Fruit fly (Drosophila melanogaster) whole organism, embryonic: ENCODE data around the gene Claspin.

Experiments
- Blimp-1 ChIP-seq: fragments of 200-800 bp; sonication (Bioruptor generic); optimal IDR thresholded peaks from 3 replicates; lab custom pipeline; 2018; ENCODE audit warnings: missing biosample characterization, missing genetic modification characterization, mild to moderate bottlenecking, moderate library complexity, missing genetic modification reagents
- CG10267 ChIP-seq: fragments of 200-800 bp; sonication (Bioruptor generic); optimal IDR thresholded peaks from 2 replicates; lab custom pipeline; 2018; ENCODE audit warnings: missing biosample characterization, mild to moderate bottlenecking, missing genetic modification characterization, moderate library complexity
- CG11504 ChIP-seq: fragments of 200-800 bp; sonication (Bioruptor generic); optimal IDR thresholded peaks from 3 replicates; lab custom pipeline; 2019; ENCODE audit warnings: missing biosample characterization, mild to moderate bottlenecking, missing genetic modification characterization, moderate library complexity
- CG11695 ChIP-seq: fragments of 200-800 bp; sonication (Bioruptor generic); IDR thresholded peaks from 3 replicates; pipeline ENCODE4 v1.3.6; 2022; ENCODE audit warnings: missing biosample characterization, missing genetic modification characterization
- CG12219 ChIP-seq: fragments of 200-800 bp; sonication (Bioruptor generic); optimal IDR thresholded peaks from 3 replicates; lab custom pipeline; 2018; ENCODE audit warnings: missing biosample characterization, mild to moderate bottlenecking, missing genetic modification characterization
- CG12391 ChIP-seq: fragments of 200-800 bp; sonication (Bioruptor generic); optimal IDR thresholded peaks from 3 replicates; lab custom pipeline; 2018; ENCODE audit warnings: missing biosample characterization, mild to moderate bottlenecking, missing genetic modification characterization, moderate library complexity
- CG13287 ChIP-seq: fragments of 200-800 bp; sonication (Bioruptor generic); IDR thresholded peaks from 2 replicates; pipeline ENCODE4 v1.3.6; 2022; ENCODE audit warnings: missing biosample characterization, missing genetic modification characterization; ENCODE audit not compliant: partially characterized antibody
- CG13296 ChIP-seq: fragments of 200-800 bp; sonication (Bioruptor generic); optimal IDR thresholded peaks from 3 replicates; lab custom pipeline; 2018; ENCODE audit warnings: missing biosample characterization, mild to moderate bottlenecking, missing genetic modification characterization
- CG13424 ChIP-seq: fragments of 200-800 bp; sonication (Bioruptor generic); optimal IDR thresholded peaks from 2 replicates; lab custom pipeline; 2019; ENCODE audit warnings: missing biosample characterization, mild to moderate bottlenecking, missing genetic modification characterization, moderate library complexity
- CG13624 ChIP-seq: fragments of 200-800 bp; sonication (Bioruptor generic); optimal IDR thresholded peaks from 2 replicates; lab custom pipeline; 2016; ENCODE audit warnings: missing biosample characterization, missing genetic modification characterization
- CG17359 ChIP-seq: fragments of 200-800 bp; sonication (Bioruptor generic); optimal IDR thresholded peaks from 3 replicates; lab custom pipeline; 2018; ENCODE audit warnings: missing biosample characterization, mild to moderate bottlenecking, missing genetic modification characterization, moderate library complexity
- CG2202 ChIP-seq: fragments of 200-800 bp; sonication (Bioruptor generic); optimal IDR thresholded peaks from 2 replicates; lab custom pipeline; 2018; ENCODE audit warnings: missing biosample characterization, mild to moderate bottlenecking, missing genetic modification characterization
- CG2678 ChIP-seq: fragments of 200-800 bp; sonication (Bioruptor generic); optimal IDR thresholded peaks from 3 replicates; lab custom pipeline; 2019; ENCODE audit warnings: missing biosample characterization, mild to moderate bottlenecking, missing genetic modification characterization, moderate library complexity
- CG2712 ChIP-seq: fragments of 200-800 bp; optimal IDR thresholded peaks from 3 replicates; lab custom pipeline; 2019; ENCODE audit warnings: missing biosample characterization, mild to moderate bottlenecking, missing genetic modification characterization, moderate library complexity
- CG2889 ChIP-seq: fragments of 200-800 bp; sonication (Bioruptor generic); IDR thresholded peaks from 3 replicates; pipeline ENCODE4 v1.3.6; 2022; ENCODE audit warnings: missing biosample characterization, missing genetic modification characterization
- CG32532 ChIP-seq: fragments of 200-800 bp; sonication (Bioruptor generic); IDR thresholded peaks from 2 replicates; pipeline ENCODE4 v1.3.6; 2022; ENCODE audit warnings: missing biosample characterization, missing genetic modification characterization
- CG3838 ChIP-seq: fragments of 200-800 bp; sonication (Bioruptor generic); optimal IDR thresholded peaks from 3 replicates; lab custom pipeline; 2016; ENCODE audit warnings: missing biosample characterization, missing genetic modification characterization
- CG7556 ChIP-seq: fragments of 200-800 bp; sonication (Bioruptor generic); optimal IDR thresholded peaks from 2 replicates; lab custom pipeline; 2017; ENCODE audit warnings: missing biosample characterization, mild to moderate bottlenecking, missing genetic modification characterization
- CG8924 ChIP-seq: fragments of 200-800 bp; optimal IDR thresholded peaks from 3 replicates; lab custom pipeline; 2019; ENCODE audit warnings: missing biosample characterization, mild to moderate bottlenecking, missing genetic modification characterization, moderate library complexity
- D19A ChIP-seq: fragments of 200-800 bp; optimal IDR thresholded peaks from 3 replicates; lab custom pipeline; 2019; ENCODE audit warnings: missing biosample characterization, mild to moderate bottlenecking, missing genetic modification characterization, moderate library complexity
- Ets65A ChIP-seq: fragments of 200-800 bp; sonication (Bioruptor generic); peaks from one replicate; lab custom pipeline; 2016; ENCODE audit warnings: missing biosample characterization, missing genetic modification characterization
- Fer1 ChIP-seq: fragments of 200-800 bp; sonication (Bioruptor generic); optimal IDR thresholded peaks from 2 replicates; lab custom pipeline; 2017; ENCODE audit warnings: missing biosample characterization, mild to moderate bottlenecking, missing genetic modification characterization
- H15 ChIP-seq: fragments of 200-800 bp; sonication (Bioruptor generic); IDR thresholded peaks from 3 replicates; pipeline ENCODE4 v1.3.6; 2022; ENCODE audit warnings: missing biosample characterization, missing genetic modification characterization
- Lhr ChIP-seq: fragments of 200-800 bp; sonication (Bioruptor generic); optimal IDR thresholded peaks from 3 replicates; lab custom pipeline; 2017; ENCODE audit warnings: mild to moderate bottlenecking, missing biosample characterization, missing genetic modification reagents, missing genetic modification characterization
- Med ChIP-seq: fragments of 200-800 bp; sonication (Bioruptor generic); peaks from one replicate; lab custom pipeline; 2016; ENCODE audit warnings: missing biosample characterization, missing genetic modification characterization, mild to moderate bottlenecking, inconsistent platforms, moderate library complexity
- Meics ChIP-seq: fragments of 200-800 bp; sonication (Bioruptor generic); optimal IDR thresholded peaks from 2 replicates; lab custom pipeline; 2017; ENCODE audit warnings: missing biosample characterization, mild to moderate bottlenecking, missing genetic modification characterization
- Oaz ChIP-seq: fragments of 200-800 bp; sonication (Bioruptor generic); IDR thresholded peaks from 2 replicates; pipeline ENCODE4 v1.3.6; 2022; ENCODE audit warnings: missing biosample characterization, missing genetic modification characterization
- Oli ChIP-seq: fragments of 200-800 bp; sonication (Bioruptor generic); optimal IDR thresholded peaks from 2 replicates; lab custom pipeline; 2018; ENCODE audit warnings: missing biosample characterization, mild to moderate bottlenecking, missing genetic modification characterization, moderate library complexity
- PHDP ChIP-seq: fragments of 200-800 bp; sonication (Bioruptor generic); optimal IDR thresholded peaks from 3 replicates; lab custom pipeline; 2018; ENCODE audit warnings: missing biosample characterization, mild to moderate bottlenecking, missing genetic modification characterization, moderate library complexity
- Pdp1 ChIP-seq, 2 experiments: fragments of 200-800 bp; sonication (Bioruptor generic); optimal IDR thresholded peaks; 3 replicates each; lab custom pipeline; 2016; ENCODE audit warnings: missing biosample characterization in 2 of 2, missing genetic modification characterization in 2 of 2, mild to moderate bottlenecking in 1 of 2, moderate library complexity in 1 of 2
- Ptx1 ChIP-seq: fragments of 200-800 bp; sonication (Bioruptor generic); IDR thresholded peaks from 2 replicates; pipeline ENCODE4 v1.3.6; 2022; ENCODE audit warnings: missing biosample characterization, missing genetic modification characterization
- Rx ChIP-seq: fragments of 200-800 bp; sonication (Bioruptor generic); IDR thresholded peaks from 2 replicates; pipeline ENCODE4 v1.3.6; 2022; ENCODE audit warnings: missing biosample characterization, missing genetic modification characterization
- ab ChIP-seq: fragments of 200-800 bp; sonication (Bioruptor generic); optimal IDR thresholded peaks from 2 replicates; lab custom pipeline; 2016; ENCODE audit warnings: missing biosample characterization, missing genetic modification characterization
- ac ChIP-seq: fragments of 200-800 bp; sonication (Bioruptor generic); optimal IDR thresholded peaks from 3 replicates; lab custom pipeline; 2017; ENCODE audit warnings: missing biosample characterization, mild to moderate bottlenecking, missing genetic modification characterization
- cg ChIP-seq: fragments of 200-800 bp; sonication (Bioruptor generic); optimal IDR thresholded peaks from 3 replicates; lab custom pipeline; 2019; ENCODE audit warnings: missing biosample characterization, mild to moderate bottlenecking, missing genetic modification characterization, moderate library complexity
- chinmo ChIP-seq: fragments of 200-800 bp; sonication (Bioruptor generic); IDR thresholded peaks from 4 replicates; pipeline ENCODE4 v1.3.6; 2022; ENCODE audit warnings: missing biosample characterization, missing genetic modification characterization; ENCODE audit not compliant: partially characterized antibody
- chn ChIP-seq: fragments of 200-800 bp; sonication (Bioruptor generic); optimal IDR thresholded peaks from 2 replicates; lab custom pipeline; 2016; ENCODE audit warnings: missing biosample characterization, missing genetic modification characterization
- crol ChIP-seq: fragments of 200-800 bp; sonication (Bioruptor generic); IDR thresholded peaks from 2 replicates; pipeline ENCODE4 v1.3.6; 2022; ENCODE audit warnings: missing biosample characterization, missing genetic modification characterization
- cwo ChIP-seq: fragments of 200-800 bp; sonication (Bioruptor generic); optimal IDR thresholded peaks from 3 replicates; lab custom pipeline; 2017; ENCODE audit warnings: missing biosample characterization, missing genetic modification characterization, mild to moderate bottlenecking, moderate library complexity, missing genetic modification reagents
- gfzf ChIP-seq: fragments of 200-800 bp; sonication (Bioruptor generic); optimal IDR thresholded peaks from 2 replicates; lab custom pipeline; 2016; ENCODE audit warnings: missing biosample characterization, mild to moderate bottlenecking, missing genetic modification characterization, moderate library complexity
- grn ChIP-seq: fragments of 200-800 bp; sonication (Bioruptor generic); optimal IDR thresholded peaks from 3 replicates; lab custom pipeline; 2017; ENCODE audit warnings: missing biosample characterization, missing genetic modification characterization
- hkb ChIP-seq, 2 experiments: fragments of 200-800 bp in 1 of 2; fragments of >200 bp in 1 of 2; sonication (Bioruptor generic) in 1 of 2; IDR thresholded peaks in 1 of 2; optimal IDR thresholded peaks in 1 of 2; 2 replicates each; pipeline versions ENCODE4 v1.3.6 to Lab custom; 2017 to 2022; ENCODE audit warnings: missing biosample characterization in 1 of 2, missing genetic modification characterization in 1 of 2
- pum ChIP-seq: fragments of 200-800 bp; sonication (Bioruptor generic); optimal IDR thresholded peaks from 2 replicates; lab custom pipeline; 2016; ENCODE audit warnings: missing biosample characterization, missing genetic modification characterization
- salm ChIP-seq: fragments of 200-800 bp; sonication (Bioruptor generic); optimal IDR thresholded peaks from 2 replicates; lab custom pipeline; 2018; ENCODE audit warnings: missing biosample characterization, mild to moderate bottlenecking, missing genetic modification characterization
- sd ChIP-seq: fragments of 200-800 bp; sonication (Bioruptor generic); optimal IDR thresholded peaks from 3 replicates; lab custom pipeline; 2018; ENCODE audit warnings: missing biosample characterization, mild to moderate bottlenecking, missing genetic modification characterization, moderate library complexity
- stc ChIP-seq: fragments of 200-800 bp; sonication (Bioruptor generic); IDR thresholded peaks from 2 replicates; pipeline ENCODE4 v1.3.6; 2022; ENCODE audit warnings: missing biosample characterization, missing genetic modification characterization
- tin ChIP-seq: fragments of 200-800 bp; sonication (Bioruptor generic); optimal IDR thresholded peaks from 3 replicates; lab custom pipeline; 2016; ENCODE audit warnings: missing biosample characterization, missing genetic modification characterization
- unpg ChIP-seq: fragments of 200-800 bp; sonication (Bioruptor generic); optimal IDR thresholded peaks from 3 replicates; lab custom pipeline; 2018; ENCODE audit warnings: missing biosample characterization, mild to moderate bottlenecking, missing genetic modification characterization, moderate library complexity
- vvl ChIP-seq: fragments of 200-800 bp; sonication (Bioruptor generic); IDR thresholded peaks from 2 replicates; pipeline ENCODE4 v1.3.6; 2022; ENCODE audit warnings: missing biosample characterization, missing genetic modification characterization

Gene Claspin

dm6 chr3L:4288591-4289056, 24.7 kb upstream of the Claspin start, which contains the start of gene Hexo1 (continued):
- TF ChIP-seq chinmo (0 out of 4 replicates have a peak, but pooled peaks have one; percentile 47), CG12391 (tag; lab: Kevin White, UChicago) (peak; percentile 27), cg (GFP tag; lab: Kevin White, UChicago) (no peak), Fer1 (GFP tag; lab: Kevin White, UChicago) (peak; percentile 40), CG13296 (GFP tag; lab: Kevin White, UChicago) (peak; percentile 54), chn (GFP tag; lab: Kevin White, UChicago) (no peak), vvl (GFP tag; lab: Robert Waterston, UW) (no peak; the same call in 1 of the 2 replicates), CG7556 (GFP tag; lab: Kevin White, UChicago) (peak; percentile 29), CG3838 (GFP tag; lab: Kevin White, UChicago) (no peak), ab (GFP tag; lab: Kevin White, UChicago) (no peak), Pdp1 (GFP tag; optimal IDR thresholded peaks at IDR 0.05; lab: Kevin White, UChicago) (peak in 1 of 2 experiments; percentile 23), stc (GFP tag; lab: Robert Waterston, UW) (no peak), grn (peak; percentile 70), Ptx1 (no peak), CG17359 (tag; lab: Kevin White, UChicago) (peak; percentile 40), tin (GFP tag; lab: Kevin White, UChicago) (no peak), Oaz (GFP tag; lab: Robert Waterston, UW) (no peak), unpg (peak; percentile 36), CG12219 (peak; percentile 34), Ets65A (GFP tag; lab: Kevin White, UChicago) (peak; percentile 92), CG2202 (tag; lab: Kevin White, UChicago) (no peak), Oli (tag; lab: Kevin White, UChicago) (peak; percentile 25), Rx (GFP tag; lab: Robert Waterston, UW) (no peak), Lhr (GFP tag; lab: Kevin White, UChicago) (no peak), CG2712 (tag; lab: Kevin White, UChicago) (peak; percentile 38), Med (GFP tag; lab: Kevin White, UChicago) (peak; percentile 82), CG11695 (GFP tag; lab: Robert Waterston, UW) (0 out of 3 replicates have a peak, but pooled peaks have one; percentile 40), CG13624 (GFP tag; lab: Kevin White, UChicago) (peak; percentile 48), CG13287 (GFP tag; lab: Robert Waterston, UW) (peak; percentile 23; the same call in 1 of the 2 replicates), pum (GFP tag; lab: Kevin White, UChicago) (no peak), cwo (GFP tag; lab: Kevin White, UChicago) (peak; percentile 17), CG8924 (tag; lab: Kevin White, UChicago) (peak; percentile 25), hkb (optimal IDR thresholded peaks at IDR 0.05; lab: Kevin White, UChicago) (no peak), hkb (GFP tag; IDR thresholded peaks at IDR 0.05; lab: Robert Waterston, UW) (peak; percentile 61), salm (tag; lab: Kevin White, UChicago) (no peak), CG32532 (GFP tag; lab: Robert Waterston, UW) (peak; percentile 51; the same call in 1 of the 2 replicates), H15 (GFP tag; lab: Robert Waterston, UW) (no peak), CG2889 (GFP tag; lab: Robert Waterston, UW) (no peak), gfzf (GFP tag; lab: Kevin White, UChicago) (no peak), Meics (peak; percentile 44), ac (GFP tag; lab: Kevin White, UChicago) (no peak), crol (GFP tag; lab: Robert Waterston, UW) (no peak), CG10267 (tag; lab: Kevin White, UChicago) (peak; percentile 8), CG11504 (tag; lab: Kevin White, UChicago) (no peak), Blimp-1 (GFP tag; lab: Kevin White, UChicago) (peak; percentile 11), PHDP (tag; lab: Kevin White, UChicago) (peak; percentile 48), sd (peak; percentile 19), CG13424 (tag; lab: Kevin White, UChicago) (peak; percentile 42), D19A (tag; lab: Kevin White, UChicago) (peak; percentile 97), CG2678 (peak; percentile 51)
